Worm (Caenorhabditis elegans) whole organism, L4/young adult: Measurements from ENCODE around the gene alh-4.
A peak's percentile ranks its signal among the peaks of the same experiment; 100 is the strongest.

Source experiments
- W03F9.2 ChIP-seq: fragments of 150-350 bp; optimal IDR thresholded peaks from 2 replicates; lab custom pipeline; 2014; ENCODE audit warnings: missing biosample characterization, missing genetic modification characterization
- dao-5 ChIP-seq: sonication (generic microtip); optimal IDR thresholded peaks from 2 replicates; lab custom pipeline; 2016; ENCODE audit warnings: missing genotype, missing genetic modification characterization, moderate library complexity, missing compliant biosample characterization
- him-1 ChIP-seq: sonication (generic microtip); optimal IDR thresholded peaks from 2 replicates; lab custom pipeline; 2016; ENCODE audit warnings: missing genotype, missing genetic modification reagents, missing genetic modification characterization, missing compliant biosample characterization

The alh-4 gene

ce11 chrV:6441613-6442012, 11.9 kb upstream of the alh-4 start, which contains the start of gene T05H4.15:
Gene T05H4.15 (minus strand): TSS chrV:6441713.
- no peak for TF ChIP-seq dao-5 (tag; lab: Kevin White, UChicago)
- TF ChIP-seq him-1 (tag; lab: Kevin White, UChicago), result no peak
- no peak for TF ChIP-seq W03F9.2 (tag; lab: Kevin White, UChicago)

ce11 chrV:6438601-6439000, 8.9 kb upstream of the alh-4 start, which contains the start of gene T05H4.4:
Gene T05H4.4 (plus strand): TSS chrV:6438901.
- no peak for TF ChIP-seq dao-5 (tag; lab: Kevin White, UChicago)
- TF ChIP-seq him-1 (tag; lab: Kevin White, UChicago), result no peak
- TF ChIP-seq W03F9.2 (tag; lab: Kevin White, UChicago), result no peak

- TF ChIP-seq dao-5 (tag; lab: Kevin White, UChicago) (no peak), him-1 (tag; lab: Kevin White, UChicago) (no peak), W03F9.2 (tag; lab: Kevin White, UChicago) (no peak)
Measured at ce11 chrV:6436332-6436731, 6.6 kb upstream of the alh-4 start, which contains the start of gene hpo-19. Gene hpo-19 (plus strand): TSS chrV:6436645.

ce11 chrV:6433446-6434178, 3.9 kb upstream of the alh-4 start, which contains the start of the genes gad-1 and erfa-1:
Gene gad-1 (minus strand): TSS chrV:6433496.
Gene erfa-1 (plus strand): TSS chrV:6434128.
- TF ChIP-seq dao-5 (tag; lab: Kevin White, UChicago) (no peak), W03F9.2 (tag; lab: Kevin White, UChicago) (peak; percentile 83), him-1 (tag; lab: Kevin White, UChicago) (no peak)

ce11 chrV:6430526-6431371, 1.0 kb upstream of the alh-4 start:
- TF ChIP-seq W03F9.2 (tag; lab: Kevin White, UChicago) (no peak), dao-5 (tag; lab: Kevin White, UChicago) (no peak), him-1 (tag; lab: Kevin White, UChicago) (no peak)

- no peak for TF ChIP-seq him-1 (tag; lab: Kevin White, UChicago)
- TF ChIP-seq W03F9.2 (tag; lab: Kevin White, UChicago), result peak; percentile 38
Measured at ce11 chrV:6427433-6427832, 2.3 kb downstream of the alh-4 start.

- TF ChIP-seq dao-5 (tag; lab: Kevin White, UChicago) (no peak), W03F9.2 (tag; lab: Kevin White, UChicago) (no peak), him-1 (tag; lab: Kevin White, UChicago) (no peak)
Measured at ce11 chrV:6426843-6427242, 2.9 kb downstream of the alh-4 start, which contains the start of gene atp-4. Gene atp-4 (minus strand): TSS chrV:6427112.

ce11 chrV:6425927-6426326, 3.8 kb downstream of the alh-4 start, which contains the start of gene T05H4.11:
Gene T05H4.11 (minus strand): TSS chrV:6426261.
- no peak for TF ChIP-seq W03F9.2 (tag; lab: Kevin White, UChicago)
- TF ChIP-seq dao-5 (tag; lab: Kevin White, UChicago), result no peak
- TF ChIP-seq him-1 (tag; lab: Kevin White, UChicago), result no peak

ce11 chrV:6424055-6424454, 5.7 kb downstream of the alh-4 start, which contains the start of gene urb-1:
Gene urb-1 (minus strand): TSS chrV:6424155.
- no peak for TF ChIP-seq dao-5 (tag; lab: Kevin White, UChicago)
- no peak for TF ChIP-seq him-1 (tag; lab: Kevin White, UChicago)
- TF ChIP-seq W03F9.2 (tag; lab: Kevin White, UChicago), result no peak

ce11 chrV:6414985-6415384, 14.7 kb downstream of the alh-4 start, which contains the start of gene cht-6:
Gene cht-6 (plus strand): TSS chrV:6414993.
- no peak for TF ChIP-seq W03F9.2 (tag; lab: Kevin White, UChicago)
- no peak for TF ChIP-seq him-1 (tag; lab: Kevin White, UChicago)
- no peak for TF ChIP-seq dao-5 (tag; lab: Kevin White, UChicago)

ce11 chrV:6414469-6414868, 15.3 kb downstream of the alh-4 start:
- TF ChIP-seq W03F9.2 (tag; lab: Kevin White, UChicago), result no peak
- TF ChIP-seq him-1 (tag; lab: Kevin White, UChicago), result no peak

ce11 chrV:6413057-6413456, 16.7 kb downstream of the alh-4 start:
- TF ChIP-seq dao-5 (tag; lab: Kevin White, UChicago), result no peak
- TF ChIP-seq W03F9.2 (tag; lab: Kevin White, UChicago), result no peak
- TF ChIP-seq him-1 (tag; lab: Kevin White, UChicago), result no peak

ce11 chrV:6411161-6411560, 18.6 kb downstream of the alh-4 start:
- TF ChIP-seq dao-5 (tag; lab: Kevin White, UChicago) (no peak), him-1 (tag; lab: Kevin White, UChicago) (no peak)
